Fruit fly (Drosophila melanogaster): ENCODE results near the gene cindr.

Gene cindr

dm6 chr3R:30821968-30822449 is 13.6 kb downstream of the cindr start:
- no peak for TF ChIP-seq Clk (GFP tag; optimal IDR thresholded peaks at IDR 0.05)
- peak; percentile 96 for TF ChIP-seq tj (GFP tag; optimal IDR thresholded peaks at IDR 0.05)

- TF ChIP-seq CG33017 (tag; optimal IDR thresholded peaks at IDR 0.05), result no peak
- TF ChIP-seq toe (GFP tag; optimal IDR thresholded peaks at IDR 0.05), result no peak
- no peak for TF ChIP-seq Clk (GFP tag; optimal IDR thresholded peaks at IDR 0.05)
- TF ChIP-seq Mnt (GFP tag; optimal IDR thresholded peaks at IDR 0.05), result no peak
- TF ChIP-seq kay (GFP tag; ENCODE audit: borderline replicate concordance), result no peak
- TF ChIP-seq CG1620 (GFP tag; optimal IDR thresholded peaks at IDR 0.05), result no peak
- no peak for TF ChIP-seq CG7045 (GFP tag; optimal IDR thresholded peaks at IDR 0.05)
- TF ChIP-seq bab1 (GFP tag; optimal IDR thresholded peaks at IDR 0.05), result no peak
- TF ChIP-seq ovo (GFP tag; optimal IDR thresholded peaks at IDR 0.05), result no peak
Observed at dm6 chr3R:30827544-30827943, 19.1 kb downstream of the cindr start, which contains the start of gene CG15544. CG15544 (plus strand) TSS chr3R:30827819.

- TF ChIP-seq ovo (GFP tag; optimal IDR thresholded peaks at IDR 0.05), result no peak
- no peak for TF ChIP-seq tj (GFP tag; optimal IDR thresholded peaks at IDR 0.05)
- no peak for TF ChIP-seq Mnt (GFP tag; optimal IDR thresholded peaks at IDR 0.05)
- TF ChIP-seq Clk (GFP tag; optimal IDR thresholded peaks at IDR 0.05), result no peak
- no peak for TF ChIP-seq pad (GFP tag; optimal IDR thresholded peaks at IDR 0.05)
- no peak for TF ChIP-seq CG33017 (tag; optimal IDR thresholded peaks at IDR 0.05)
- TF ChIP-seq CG1620 (GFP tag; optimal IDR thresholded peaks at IDR 0.05), result no peak
- no peak for TF ChIP-seq CG7101 (tag; optimal IDR thresholded peaks at IDR 0.05)
- no peak for TF ChIP-seq cnc (optimal IDR thresholded peaks at IDR 0.05)
- TF ChIP-seq CG7045 (GFP tag; optimal IDR thresholded peaks at IDR 0.05), result no peak
- TF ChIP-seq CG5204 (GFP tag; optimal IDR thresholded peaks at IDR 0.05), result no peak
Observed at dm6 chr3R:30828433-30829034, 20.1 kb downstream of the cindr start.

dm6 chr3R:30832130-30832529 is 23.7 kb downstream of the cindr start:
- TF ChIP-seq tj (GFP tag; optimal IDR thresholded peaks at IDR 0.05), result no peak
- no peak for TF ChIP-seq toe (GFP tag; optimal IDR thresholded peaks at IDR 0.05)
- no peak for TF ChIP-seq CG12768 (GFP tag; optimal IDR thresholded peaks at IDR 0.05)

dm6 chr3R:30833078-30833477 is 24.7 kb downstream of the cindr start:
- no peak for TF ChIP-seq Hr96 (GFP tag; optimal IDR thresholded peaks at IDR 0.05)
- no peak for TF ChIP-seq CG7045 (GFP tag; optimal IDR thresholded peaks at IDR 0.05)
- TF ChIP-seq CG1620 (GFP tag; optimal IDR thresholded peaks at IDR 0.05), result no peak
- TF ChIP-seq CG7101 (tag; optimal IDR thresholded peaks at IDR 0.05), result no peak
- TF ChIP-seq CG14711 (tag; optimal IDR thresholded peaks at IDR 0.05), result no peak
- no peak for TF ChIP-seq toe (GFP tag; optimal IDR thresholded peaks at IDR 0.05)
- TF ChIP-seq Crg-1 (GFP tag; optimal IDR thresholded peaks at IDR 0.05), result no peak
- TF ChIP-seq CG5204 (GFP tag; optimal IDR thresholded peaks at IDR 0.05), result no peak
- TF ChIP-seq kay (GFP tag; ENCODE audit: borderline replicate concordance), result no peak
- TF ChIP-seq cnc (optimal IDR thresholded peaks at IDR 0.05), result no peak
- TF ChIP-seq tj (GFP tag; optimal IDR thresholded peaks at IDR 0.05), result no peak
- no peak for TF ChIP-seq bab1 (GFP tag; optimal IDR thresholded peaks at IDR 0.05)
- no peak for TF ChIP-seq CG12768 (GFP tag; optimal IDR thresholded peaks at IDR 0.05)
- no peak for TF ChIP-seq CG33017 (tag; optimal IDR thresholded peaks at IDR 0.05)
- no peak for TF ChIP-seq cic (GFP tag; optimal IDR thresholded peaks at IDR 0.05)
- TF ChIP-seq Clk (GFP tag; optimal IDR thresholded peaks at IDR 0.05), result no peak
- TF ChIP-seq ovo (GFP tag; optimal IDR thresholded peaks at IDR 0.05), result no peak
- TF ChIP-seq CG11617 (GFP tag; optimal IDR thresholded peaks at IDR 0.05), result no peak

dm6 chr3R:30840741-30841140 is 32.3 kb downstream of the cindr start:
- no peak for TF ChIP-seq CG14711 (tag; optimal IDR thresholded peaks at IDR 0.05)
- TF ChIP-seq CG12768 (GFP tag; optimal IDR thresholded peaks at IDR 0.05), result no peak
- no peak for TF ChIP-seq Clk (GFP tag; optimal IDR thresholded peaks at IDR 0.05)
- no peak for TF ChIP-seq Mnt (GFP tag; optimal IDR thresholded peaks at IDR 0.05)
- no peak for TF ChIP-seq cnc (optimal IDR thresholded peaks at IDR 0.05)
- TF ChIP-seq tj (GFP tag; optimal IDR thresholded peaks at IDR 0.05), result no peak
- no peak for TF ChIP-seq CG1620 (GFP tag; optimal IDR thresholded peaks at IDR 0.05)
- TF ChIP-seq cic (GFP tag; optimal IDR thresholded peaks at IDR 0.05), result no peak
- TF ChIP-seq toe (GFP tag; optimal IDR thresholded peaks at IDR 0.05), result no peak
- no peak for TF ChIP-seq pad (GFP tag; optimal IDR thresholded peaks at IDR 0.05)
- TF ChIP-seq CG7045 (GFP tag; optimal IDR thresholded peaks at IDR 0.05), result no peak
- TF ChIP-seq bab1 (GFP tag; optimal IDR thresholded peaks at IDR 0.05), result no peak

dm6 chr3R:30842199-30842598 is 33.8 kb downstream of the cindr start:
- TF ChIP-seq Mnt (GFP tag; optimal IDR thresholded peaks at IDR 0.05) (no peak), toe (GFP tag; optimal IDR thresholded peaks at IDR 0.05) (no peak), Hr96 (GFP tag; optimal IDR thresholded peaks at IDR 0.05) (no peak), Crg-1 (GFP tag; optimal IDR thresholded peaks at IDR 0.05) (no peak), CG11617 (GFP tag; optimal IDR thresholded peaks at IDR 0.05) (no peak), CG1620 (GFP tag; optimal IDR thresholded peaks at IDR 0.05) (no peak), Clk (GFP tag; optimal IDR thresholded peaks at IDR 0.05) (no peak), kay (GFP tag; ENCODE audit: borderline replicate concordance) (no peak), CG5204 (GFP tag; optimal IDR thresholded peaks at IDR 0.05) (no peak)

All from whole organism, adult.